Fruit fly (Drosophila melanogaster): ENCODE measurements around the gene CG14424.

CG14424 gene

DNA sequence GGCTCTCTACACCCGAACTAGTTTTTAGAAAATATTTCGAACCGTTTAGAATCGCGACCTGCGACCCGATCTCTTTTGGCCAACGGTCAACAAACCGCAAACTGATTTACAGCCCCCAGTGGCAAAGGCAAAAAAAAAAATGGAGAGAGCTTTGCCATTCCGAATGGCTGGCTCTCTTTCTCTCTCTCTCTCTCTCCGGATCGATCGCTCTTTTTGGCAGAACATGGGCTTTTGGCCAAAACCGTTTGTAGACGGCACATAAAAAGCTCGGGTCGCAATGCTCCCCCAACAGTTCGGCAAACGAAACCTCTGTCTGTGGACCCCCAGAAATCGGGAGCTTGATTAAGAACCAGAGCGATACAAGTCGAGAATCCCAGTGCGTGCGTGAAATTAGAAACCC is 2.4 kb upstream of the CG14424 start, which contains the start of gene CG32793:
Gene CG32793, plus strand, starts transcription at position 301 of the 400 bp plus-strand sequence.
- no peak for TF ChIP-seq CG9139 (GFP tag; optimal IDR thresholded peaks at IDR 0.05)
- no peak for TF ChIP-seq CG8319 (GFP tag; optimal IDR thresholded peaks at IDR 0.05)
- no peak for TF ChIP-seq salr (GFP tag; optimal IDR thresholded peaks at IDR 0.05)
- no peak for TF ChIP-seq CG8119 (GFP tag; IDR thresholded peaks at IDR 0.05)
- no peak for TF ChIP-seq Sox102F (GFP tag; optimal IDR thresholded peaks at IDR 0.05)
- TF ChIP-seq CG16779 (tag; optimal IDR thresholded peaks at IDR 0.05), result no peak
- no peak for TF ChIP-seq acj6 (GFP tag; optimal IDR thresholded peaks at IDR 0.05)
- TF ChIP-seq CG11762 (GFP tag; optimal IDR thresholded peaks at IDR 0.05; ENCODE audit: insufficient read depth), result no peak

dm6 chrX:2919742-2920141 is 7.3 kb downstream of the CG14424 start, which contains the start of gene CG3588:
Gene CG3588, plus strand, starts transcription at chrX:2919770.
- TF ChIP-seq CG8632 (GFP tag; optimal IDR thresholded peaks at IDR 0.05) (no peak), Sox14 (GFP tag; optimal IDR thresholded peaks at IDR 0.05) (no peak), pdm3 (GFP tag; optimal IDR thresholded peaks at IDR 0.05) (no peak), CG4318 (GFP tag; optimal IDR thresholded peaks at IDR 0.05) (no peak), CG1621 (tag; optimal IDR thresholded peaks at IDR 0.05) (no peak), CG6163 (GFP tag; IDR thresholded peaks at IDR 0.05) (no peak), CG6276 (GFP tag; optimal IDR thresholded peaks at IDR 0.05) (no peak), Lpt (GFP tag; optimal IDR thresholded peaks at IDR 0.05) (no peak), Ets21C (GFP tag; optimal IDR thresholded peaks at IDR 0.05) (peak; percentile 22), acj6 (GFP tag; optimal IDR thresholded peaks at IDR 0.05) (no peak), vri (GFP tag; optimal IDR thresholded peaks at IDR 0.05) (peak; percentile 4), Gug (GFP tag; IDR thresholded peaks at IDR 0.05) (no peak), CG7368 (GFP tag; optimal IDR thresholded peaks at IDR 0.05) (no peak), Blimp-1 (GFP tag; optimal IDR thresholded peaks at IDR 0.05) (no peak), CG11294 (GFP tag; IDR thresholded peaks at IDR 0.05) (no peak), CG8119 (GFP tag; IDR thresholded peaks at IDR 0.05) (no peak), Eip93F (GFP tag; optimal IDR thresholded peaks at IDR 0.05) (no peak), CG11902 (GFP tag; optimal IDR thresholded peaks at IDR 0.05) (peak; percentile 3), CG31627 (GFP tag; optimal IDR thresholded peaks at IDR 0.05) (peak; percentile 36), CG16779 (tag; optimal IDR thresholded peaks at IDR 0.05) (no peak), Eip75B (GFP tag; optimal IDR thresholded peaks at IDR 0.05) (no peak), Eip78C (GFP tag) (peak; percentile 57), CG10669 (GFP tag; optimal IDR thresholded peaks at IDR 0.05) (no peak), CG9139 (GFP tag; optimal IDR thresholded peaks at IDR 0.05) (no peak), Ets96B (tag; optimal IDR thresholded peaks at IDR 0.05) (no peak), fkh (GFP tag; optimal IDR thresholded peaks at IDR 0.05) (no peak), dsx (GFP tag; optimal IDR thresholded peaks at IDR 0.05; ENCODE audit: poor library complexity, severe bottlenecking) (no peak), CG6854 (GFP tag; optimal IDR thresholded peaks at IDR 0.05) (no peak), Hr39 (GFP tag; optimal IDR thresholded peaks at IDR 0.05) (peak; percentile 40), CG3032 (tag; optimal IDR thresholded peaks at IDR 0.05) (no peak), Met (GFP tag; optimal IDR thresholded peaks at IDR 0.05) (peak; percentile 3), esn (GFP tag; optimal IDR thresholded peaks at IDR 0.05) (no peak), Smox (GFP tag; optimal IDR thresholded peaks at IDR 0.05) (no peak), svp (GFP tag) (peak; percentile 53), CG11762 (GFP tag; optimal IDR thresholded peaks at IDR 0.05; ENCODE audit: insufficient read depth) (no peak), spab (GFP tag; optimal IDR thresholded peaks at IDR 0.05) (no peak), eg (GFP tag; IDR thresholded peaks at IDR 0.05) (0 out of 3 replicates have a peak, but pooled peaks have one; percentile 26), Sox15 (GFP tag; optimal IDR thresholded peaks at IDR 0.05) (no peak), topi (GFP tag; optimal IDR thresholded peaks at IDR 0.05) (peak; percentile 40), CG6792 (GFP tag; optimal IDR thresholded peaks at IDR 0.05) (no peak), Sox102F (GFP tag; optimal IDR thresholded peaks at IDR 0.05) (no peak), cyc (GFP tag; optimal IDR thresholded peaks at IDR 0.05) (peak; percentile 25), OdsH (GFP tag; optimal IDR thresholded peaks at IDR 0.05) (no peak), lz (GFP tag; optimal IDR thresholded peaks at IDR 0.05) (peak; percentile 26), fd59A (GFP tag; optimal IDR thresholded peaks at IDR 0.05) (no peak), CG32006 (GFP tag; optimal IDR thresholded peaks at IDR 0.05) (no peak)

Data from whole organism, prepupa.